Fruit fly (Drosophila melanogaster) whole organism, adult: ENCODE data around the gene ck.

Experiments
- CG11617 ChIP-seq: fragments of 200-800 bp; sonication (Bioruptor generic); optimal IDR thresholded peaks from 2 replicates; lab custom pipeline; 2017; ENCODE audit warnings: mild to moderate bottlenecking, missing biosample characterization, missing genetic modification reagents, missing genetic modification characterization
- CG12768 ChIP-seq: fragments of 200-800 bp; sonication (Bioruptor generic); optimal IDR thresholded peaks from 2 replicates; lab custom pipeline; 2017; ENCODE audit warnings: missing biosample characterization, missing genetic modification characterization, mild to moderate bottlenecking, moderate library complexity, missing genetic modification reagents
- CG1620 ChIP-seq: fragments of 200-800 bp; sonication (Bioruptor generic); optimal IDR thresholded peaks from 2 replicates; lab custom pipeline; 2016; ENCODE audit warnings: missing biosample characterization, missing genetic modification characterization
- bab1 ChIP-seq: fragments of 200-800 bp; sonication (Bioruptor generic); optimal IDR thresholded peaks from 3 replicates; lab custom pipeline; 2019; ENCODE audit warnings: missing biosample characterization, mild to moderate bottlenecking, missing genetic modification characterization, moderate library complexity
- kay ChIP-seq: fragments of 200-800 bp; sonication (Bioruptor generic); peaks from one replicate; lab custom pipeline; 2016; ENCODE audit warnings: missing biosample characterization, missing genetic modification characterization, borderline replicate concordance

dm6 chr2L:15062095-15062494 is 4.4 kb upstream of the ck start:
- TF ChIP-seq kay (GFP tag; lab: Kevin White, UChicago), result no peak
- TF ChIP-seq CG12768 (GFP tag; lab: Kevin White, UChicago), result no peak
- no peak for TF ChIP-seq CG11617 (GFP tag; lab: Kevin White, UChicago)
- no peak for TF ChIP-seq CG1620 (GFP tag; lab: Kevin White, UChicago)
- TF ChIP-seq bab1 (GFP tag; lab: Kevin White, UChicago), result no peak
